Worm (Caenorhabditis elegans): ENCODE data around the gene Y38E10A.24.

The Y38E10A.24 gene

ce11 chrII:12691351-12691750 lies 12.5 kb downstream of the Y38E10A.24 start:
- no peak for TF ChIP-seq klf-2 (GFP tag; conservative IDR thresholded peaks at IDR 0.05)
- no peak for TF ChIP-seq ztf-23 (GFP tag; IDR thresholded peaks at IDR 0.05)
- TF ChIP-seq flt-1 (GFP tag; IDR thresholded peaks at IDR 0.05), result no peak
- no peak for TF ChIP-seq ref-1 (GFP tag; conservative IDR thresholded peaks at IDR 0.05)
- no peak for TF ChIP-seq ztf-29 (GFP tag; IDR thresholded peaks at IDR 0.05)
- no peak for TF ChIP-seq tab-1 (GFP tag; IDR thresholded peaks at IDR 0.05)

ce11 chrII:12692694-12693093 lies 13.9 kb downstream of the Y38E10A.24 start:
- TF ChIP-seq ztf-29 (GFP tag; IDR thresholded peaks at IDR 0.05) (no peak), ref-1 (GFP tag; conservative IDR thresholded peaks at IDR 0.05) (no peak), flt-1 (GFP tag; IDR thresholded peaks at IDR 0.05) (no peak), T22C8.4 (GFP tag; IDR thresholded peaks at IDR 0.05) (no peak), ztf-23 (GFP tag; IDR thresholded peaks at IDR 0.05) (no peak)

ce11 chrII:12694112-12694511 lies 15.3 kb downstream of the Y38E10A.24 start, which contains the start of gene tbc-17:
Gene tbc-17, plus strand, starts transcription at chrII:12694412.
- TF ChIP-seq T22C8.4 (GFP tag; IDR thresholded peaks at IDR 0.05) (no peak), ztf-29 (GFP tag; IDR thresholded peaks at IDR 0.05) (no peak), med-1 (GFP tag; optimal IDR thresholded peaks at IDR 0.05; ENCODE audit: insufficient read depth) (no peak), klf-2 (GFP tag; conservative IDR thresholded peaks at IDR 0.05) (no peak), flt-1 (GFP tag; IDR thresholded peaks at IDR 0.05) (no peak), ztf-23 (GFP tag; IDR thresholded peaks at IDR 0.05) (no peak), tab-1 (GFP tag; IDR thresholded peaks at IDR 0.05) (no peak), cog-1 (tag; optimal IDR thresholded peaks at IDR 0.05) (no peak), ref-1 (GFP tag; conservative IDR thresholded peaks at IDR 0.05) (no peak)

- no peak for TF ChIP-seq flt-1 (GFP tag; IDR thresholded peaks at IDR 0.05)
- no peak for TF ChIP-seq klf-2 (GFP tag; conservative IDR thresholded peaks at IDR 0.05)
Observed at ce11 chrII:12696116-12696515, 17.3 kb downstream of the Y38E10A.24 start.

- TF ChIP-seq ref-1 (GFP tag; conservative IDR thresholded peaks at IDR 0.05) (no peak), tab-1 (GFP tag; IDR thresholded peaks at IDR 0.05) (no peak), T22C8.4 (GFP tag; IDR thresholded peaks at IDR 0.05) (no peak), cog-1 (tag; optimal IDR thresholded peaks at IDR 0.05) (no peak), ztf-29 (GFP tag; IDR thresholded peaks at IDR 0.05) (no peak), med-1 (GFP tag; optimal IDR thresholded peaks at IDR 0.05; ENCODE audit: insufficient read depth) (no peak), ztf-23 (GFP tag; IDR thresholded peaks at IDR 0.05) (no peak), flt-1 (GFP tag; IDR thresholded peaks at IDR 0.05) (no peak), klf-2 (GFP tag; conservative IDR thresholded peaks at IDR 0.05) (no peak)
Observed at ce11 chrII:12711490-12711889, 32.7 kb downstream of the Y38E10A.24 start.

ce11 chrII:12715757-12716350 lies 37.0 kb downstream of the Y38E10A.24 start:
- TF ChIP-seq ztf-29 (GFP tag; IDR thresholded peaks at IDR 0.05), result no peak
- TF ChIP-seq med-1 (GFP tag; optimal IDR thresholded peaks at IDR 0.05; ENCODE audit: insufficient read depth), result no peak
- TF ChIP-seq ref-1 (GFP tag; conservative IDR thresholded peaks at IDR 0.05), result no peak
- no peak for TF ChIP-seq cog-1 (tag; optimal IDR thresholded peaks at IDR 0.05)
- no peak for TF ChIP-seq tab-1 (GFP tag; IDR thresholded peaks at IDR 0.05)
- no peak for TF ChIP-seq T22C8.4 (GFP tag; IDR thresholded peaks at IDR 0.05)
- TF ChIP-seq flt-1 (GFP tag; IDR thresholded peaks at IDR 0.05), result no peak
- TF ChIP-seq ztf-23 (GFP tag; IDR thresholded peaks at IDR 0.05), result no peak
- no peak for TF ChIP-seq klf-2 (GFP tag; conservative IDR thresholded peaks at IDR 0.05)

ce11 chrII:12722049-12722448 lies 43.2 kb downstream of the Y38E10A.24 start:
- TF ChIP-seq cog-1 (tag; optimal IDR thresholded peaks at IDR 0.05), result no peak
- TF ChIP-seq flt-1 (GFP tag; IDR thresholded peaks at IDR 0.05), result no peak
- no peak for TF ChIP-seq klf-2 (GFP tag; conservative IDR thresholded peaks at IDR 0.05)
- no peak for TF ChIP-seq T22C8.4 (GFP tag; IDR thresholded peaks at IDR 0.05)
- TF ChIP-seq ztf-23 (GFP tag; IDR thresholded peaks at IDR 0.05), result no peak
- no peak for TF ChIP-seq tab-1 (GFP tag; IDR thresholded peaks at IDR 0.05)
- TF ChIP-seq ztf-29 (GFP tag; IDR thresholded peaks at IDR 0.05), result no peak

- TF ChIP-seq flt-1 (GFP tag; IDR thresholded peaks at IDR 0.05) (no peak), ztf-29 (GFP tag; IDR thresholded peaks at IDR 0.05) (no peak)
Observed at ce11 chrII:12722685-12723287, 44.0 kb downstream of the Y38E10A.24 start.

ce11 chrII:12726704-12727103 lies 47.9 kb downstream of the Y38E10A.24 start:
- TF ChIP-seq klf-2 (GFP tag; conservative IDR thresholded peaks at IDR 0.05), result no peak
- no peak for TF ChIP-seq flt-1 (GFP tag; IDR thresholded peaks at IDR 0.05)
- no peak for TF ChIP-seq T22C8.4 (GFP tag; IDR thresholded peaks at IDR 0.05)
- TF ChIP-seq ref-1 (GFP tag; conservative IDR thresholded peaks at IDR 0.05), result no peak
- TF ChIP-seq ztf-29 (GFP tag; IDR thresholded peaks at IDR 0.05), result no peak
- no peak for TF ChIP-seq ztf-23 (GFP tag; IDR thresholded peaks at IDR 0.05)
- TF ChIP-seq med-1 (GFP tag; optimal IDR thresholded peaks at IDR 0.05; ENCODE audit: insufficient read depth), result no peak
- TF ChIP-seq tab-1 (GFP tag; IDR thresholded peaks at IDR 0.05), result no peak
- TF ChIP-seq cog-1 (tag; optimal IDR thresholded peaks at IDR 0.05), result no peak

- TF ChIP-seq cog-1 (tag; optimal IDR thresholded peaks at IDR 0.05), result no peak
- no peak for TF ChIP-seq ztf-23 (GFP tag; IDR thresholded peaks at IDR 0.05)
- no peak for TF ChIP-seq tab-1 (GFP tag; IDR thresholded peaks at IDR 0.05)
- no peak for TF ChIP-seq ref-1 (GFP tag; conservative IDR thresholded peaks at IDR 0.05)
- no peak for TF ChIP-seq klf-2 (GFP tag; conservative IDR thresholded peaks at IDR 0.05)
- no peak for TF ChIP-seq ztf-29 (GFP tag; IDR thresholded peaks at IDR 0.05)
- TF ChIP-seq T22C8.4 (GFP tag; IDR thresholded peaks at IDR 0.05), result no peak
- TF ChIP-seq flt-1 (GFP tag; IDR thresholded peaks at IDR 0.05), result no peak
- TF ChIP-seq med-1 (GFP tag; optimal IDR thresholded peaks at IDR 0.05; ENCODE audit: insufficient read depth), result no peak
Observed at ce11 chrII:12727871-12728270, 49.0 kb downstream of the Y38E10A.24 start.

Measured in whole organism, midembryonic.